Worm (Caenorhabditis elegans) whole organism, late embryonic: ENCODE results near the gene bus-18.
A peak's percentile ranks its signal among the peaks of the same experiment; 100 is the strongest.

Source experiments
- F13H6.1 ChIP-seq: sonication (generic microtip); optimal IDR thresholded peaks from 2 replicates; lab custom pipeline; 2016; ENCODE audit warnings: missing genetic modification characterization, missing compliant biosample characterization
- ceh-6 ChIP-seq: fragments of 200-800 bp; sonication (Bioruptor generic); optimal IDR thresholded peaks from 2 replicates; lab custom pipeline; 2018; ENCODE audit warnings: mild to moderate bottlenecking, missing genetic modification characterization, missing compliant biosample characterization
- eyg-1 ChIP-seq: sonication (generic microtip); optimal IDR thresholded peaks from 2 replicates; lab custom pipeline; 2016; ENCODE audit warnings: missing genotype, missing genetic modification characterization, missing compliant biosample characterization
- hlh-15 ChIP-seq: sonication (generic microtip); optimal IDR thresholded peaks from 2 replicates; lab custom pipeline; 2016; ENCODE audit warnings: missing genetic modification characterization, missing compliant biosample characterization
- rnt-1 ChIP-seq: sonication (generic microtip); optimal IDR thresholded peaks from 2 replicates; lab custom pipeline; 2016; ENCODE audit warnings: missing genetic modification characterization, missing compliant biosample characterization

ce11 chrV:11799252-11799822 is 25.8 kb downstream of the bus-18 start:
- TF ChIP-seq F13H6.1 (tag; lab: Kevin White, UChicago) (peak; percentile 27), rnt-1 (tag; lab: Kevin White, UChicago) (no peak), eyg-1 (tag; lab: Kevin White, UChicago) (no peak), hlh-15 (no peak), ceh-6 (GFP tag; lab: Kevin White, UChicago) (no peak)
